Worm (Caenorhabditis elegans) whole organism, early embryonic: ENCODE results near the gene T03D8.6.
A peak's percentile ranks its signal among the peaks of the same experiment; 100 is the strongest.

Experiments used
- B0310.2 ChIP-seq: sonication (generic microtip); optimal IDR thresholded peaks from 2 replicates; lab custom pipeline; 2016; ENCODE audit warnings: mild to moderate bottlenecking, missing genetic modification characterization, missing compliant biosample characterization
- F13C5.2 ChIP-seq: sonication (generic microtip); optimal IDR thresholded peaks from 2 replicates; lab custom pipeline; 2017; ENCODE audit warnings: mild to moderate bottlenecking, missing genetic modification characterization, inconsistent platforms, missing compliant biosample characterization
- aly-1 ChIP-seq: sonication (generic microtip); optimal IDR thresholded peaks from 2 replicates; lab custom pipeline; 2016; ENCODE audit warnings: missing genetic modification characterization, missing compliant biosample characterization
- ama-1 ChIP-seq: fragments of 150-350 bp; optimal IDR thresholded peaks from 2 replicates; lab custom pipeline; 2014
- ceh-13 ChIP-seq: fragments of 200-800 bp; sonication (Bioruptor generic); optimal IDR thresholded peaks from 2 replicates; lab custom pipeline; 2018; ENCODE audit warnings: mild to moderate bottlenecking, missing genetic modification characterization, missing compliant biosample characterization
- ceh-36 ChIP-seq: sonication (generic microtip); optimal IDR thresholded peaks from 2 replicates; lab custom pipeline; 2016; ENCODE audit warnings: missing genetic modification characterization, inconsistent platforms, missing compliant biosample characterization
- ets-7 ChIP-seq: sonication (generic microtip); optimal IDR thresholded peaks from 2 replicates; lab custom pipeline; 2016; ENCODE audit warnings: missing genotype, missing genetic modification characterization, missing compliant biosample characterization
- flt-1 ChIP-seq: fragments of 200-800 bp; sonication (Bioruptor generic); IDR thresholded peaks from 2 replicates; pipeline ENCODE4 v1.3.6; 2022; ENCODE audit warnings: missing genetic modification characterization, missing compliant biosample characterization
- hmbx-1 ChIP-seq: sonication (generic microtip); optimal IDR thresholded peaks from 2 replicates; lab custom pipeline; 2016; ENCODE audit warnings: mild to moderate bottlenecking, missing genetic modification characterization, missing compliant biosample characterization
- hmg-4 ChIP-seq: fragments of 200-800 bp; sonication (Bioruptor generic); optimal IDR thresholded peaks from 2 replicates; lab custom pipeline; 2018; ENCODE audit warnings: mild to moderate bottlenecking, missing genetic modification characterization, missing compliant biosample characterization
- hnd-1 ChIP-seq: sonication (generic microtip); optimal IDR thresholded peaks from 2 replicates; lab custom pipeline; 2016; ENCODE audit warnings: missing genetic modification characterization, missing compliant biosample characterization
- pes-1 ChIP-seq: fragments of 200-800 bp; sonication (Bioruptor generic); IDR thresholded peaks from 2 replicates; pipeline ENCODE4 v1.3.6; 2022; ENCODE audit warnings: missing genetic modification reagents, missing genetic modification characterization, missing compliant biosample characterization
- scrt-1 ChIP-seq: fragments of 200-800 bp; sonication (Bioruptor generic); IDR thresholded peaks from 2 replicates; pipeline ENCODE4 v1.3.6; 2022; ENCODE audit warnings: missing genetic modification characterization, missing compliant biosample characterization
- sea-1 ChIP-seq: fragments of 200-800 bp; sonication (Bioruptor generic); conservative IDR thresholded peaks from 2 replicates; pipeline ENCODE4 v1.3.6; 2022; ENCODE audit warnings: missing genetic modification characterization, missing compliant biosample characterization
- tbx-11 ChIP-seq: fragments of 200-800 bp; sonication (Bioruptor generic); IDR thresholded peaks from 2 replicates; pipeline ENCODE4 v1.3.6; 2022; ENCODE audit warnings: missing genetic modification characterization, missing compliant biosample characterization
- tbx-37 ChIP-seq: fragments of 200-800 bp; sonication (Bioruptor generic); conservative IDR thresholded peaks from 2 replicates; pipeline ENCODE4 v1.3.6; 2022; ENCODE audit warnings: missing genetic modification reagents, missing genetic modification characterization, missing compliant biosample characterization
- tra-4 ChIP-seq: sonication (generic microtip); optimal IDR thresholded peaks from 2 replicates; lab custom pipeline; 2017; ENCODE audit warnings: missing genetic modification characterization, missing compliant biosample characterization

The T03D8.6 gene

ce11 chrV:20790011-20790410 lies 30.1 kb downstream of the T03D8.6 start, which contains the start of gene Y44A6D.1:
Gene Y44A6D.1, minus strand, starts transcription at chrV:20790033.
- TF ChIP-seq ceh-13 (GFP tag; lab: Kevin White, UChicago) (no peak), ama-1 (lab: Kevin White, UChicago) (no peak)

ce11 chrV:20789105-20789504 lies 31.0 kb downstream of the T03D8.6 start, which contains the start of gene tpan-1:
Gene tpan-1, plus strand, starts transcription at chrV:20789502.
- TF ChIP-seq B0310.2 (tag; lab: Kevin White, UChicago) (no peak), F13C5.2 (tag; lab: Kevin White, UChicago) (no peak), tra-4 (tag; lab: Kevin White, UChicago) (no peak), tbx-11 (no peak), ama-1 (lab: Kevin White, UChicago) (no peak), ceh-36 (no peak), sea-1 (no peak), hnd-1 (tag; lab: Kevin White, UChicago) (no peak), hmg-4 (GFP tag; lab: Kevin White, UChicago) (no peak), tbx-37 (no peak)

- no peak for TF ChIP-seq hmg-4 (GFP tag; lab: Kevin White, UChicago)
- TF ChIP-seq sea-1, result no peak
- TF ChIP-seq tbx-11, result no peak
- TF ChIP-seq ceh-36, result no peak
- no peak for TF ChIP-seq tbx-37
- no peak for TF ChIP-seq tra-4 (tag; lab: Kevin White, UChicago)
- no peak for TF ChIP-seq ama-1 (lab: Kevin White, UChicago)
- no peak for TF ChIP-seq ets-7 (tag; lab: Kevin White, UChicago)
- TF ChIP-seq hmbx-1 (tag; lab: Kevin White, UChicago), result no peak
- no peak for TF ChIP-seq flt-1 (GFP tag; lab: Robert Waterston, UW)
- TF ChIP-seq pes-1, result no peak
- no peak for TF ChIP-seq scrt-1 (GFP tag; lab: Robert Waterston, UW)
- no peak for TF ChIP-seq aly-1 (tag; lab: Kevin White, UChicago)
- no peak for TF ChIP-seq B0310.2 (tag; lab: Kevin White, UChicago)
- no peak for TF ChIP-seq hnd-1 (tag; lab: Kevin White, UChicago)
- no peak for TF ChIP-seq ceh-13 (GFP tag; lab: Kevin White, UChicago)
- TF ChIP-seq F13C5.2 (tag; lab: Kevin White, UChicago), result no peak
Measured at ce11 chrV:20785848-20786225, 34.3 kb downstream of the T03D8.6 start.

ce11 chrV:20785050-20785847 lies 34.9 kb downstream of the T03D8.6 start:
- TF ChIP-seq hmg-4 (GFP tag; lab: Kevin White, UChicago) (no peak), ets-7 (tag; lab: Kevin White, UChicago) (no peak), B0310.2 (tag; lab: Kevin White, UChicago) (no peak), hmbx-1 (tag; lab: Kevin White, UChicago) (no peak), flt-1 (GFP tag; lab: Robert Waterston, UW) (no peak), ceh-13 (GFP tag; lab: Kevin White, UChicago) (no peak), F13C5.2 (tag; lab: Kevin White, UChicago) (no peak)

- TF ChIP-seq scrt-1 (GFP tag; lab: Robert Waterston, UW) (no peak), hmg-4 (GFP tag; lab: Kevin White, UChicago) (no peak), tbx-37 (0 out of 2 replicates have a peak, but pooled peaks have one; percentile 5)
Measured at ce11 chrV:20783642-20784041, 36.5 kb downstream of the T03D8.6 start.

ce11 chrV:20782188-20782587 lies 37.9 kb downstream of the T03D8.6 start:
- TF ChIP-seq aly-1 (tag; lab: Kevin White, UChicago), result no peak
- TF ChIP-seq ama-1 (lab: Kevin White, UChicago), result no peak
- TF ChIP-seq ets-7 (tag; lab: Kevin White, UChicago), result no peak
- TF ChIP-seq B0310.2 (tag; lab: Kevin White, UChicago), result no peak
- no peak for TF ChIP-seq tra-4 (tag; lab: Kevin White, UChicago)
- TF ChIP-seq hmg-4 (GFP tag; lab: Kevin White, UChicago), result no peak
- no peak for TF ChIP-seq hmbx-1 (tag; lab: Kevin White, UChicago)
- TF ChIP-seq ceh-36, result no peak
- no peak for TF ChIP-seq tbx-11
- no peak for TF ChIP-seq pes-1

- TF ChIP-seq hnd-1 (tag; lab: Kevin White, UChicago) (no peak), tbx-37 (no peak), ets-7 (tag; lab: Kevin White, UChicago) (no peak), tra-4 (tag; lab: Kevin White, UChicago) (no peak), hmbx-1 (tag; lab: Kevin White, UChicago) (no peak), pes-1 (no peak), scrt-1 (GFP tag; lab: Robert Waterston, UW) (no peak), F13C5.2 (tag; lab: Kevin White, UChicago) (no peak)
Measured at ce11 chrV:20781346-20781952, 38.7 kb downstream of the T03D8.6 start.

ce11 chrV:20780400-20780799 lies 39.7 kb downstream of the T03D8.6 start, which contains the start of gene hif-1:
Gene hif-1, plus strand, starts transcription at chrV:20780407.
- no peak for TF ChIP-seq flt-1 (GFP tag; lab: Robert Waterston, UW)
- TF ChIP-seq B0310.2 (tag; lab: Kevin White, UChicago), result no peak
- TF ChIP-seq tbx-11, result no peak
- no peak for TF ChIP-seq scrt-1 (GFP tag; lab: Robert Waterston, UW)
